Fruit fly (Drosophila melanogaster) whole organism, wandering third instar larva: Measurements from ENCODE around the gene CG12219.

ENCODE experiments used
- Abd-B ChIP-seq: fragments of >200 bp; optimal IDR thresholded peaks from 2 replicates; lab custom pipeline; 2017; ENCODE audit warnings: missing biosample characterization, missing genetic modification characterization
- CG32264 ChIP-seq: fragments of 200-800 bp; sonication (Bioruptor generic); optimal IDR thresholded peaks from 2 replicates; lab custom pipeline; 2016; ENCODE audit warnings: missing biosample characterization, missing genetic modification characterization
- CrebA ChIP-seq: fragments of 200-800 bp; sonication (Bioruptor generic); optimal IDR thresholded peaks from 2 replicates; lab custom pipeline; 2016; ENCODE audit warnings: missing biosample characterization, mild to moderate bottlenecking, missing genetic modification characterization, borderline replicate concordance
- GATAd ChIP-seq: sonication (Bioruptor generic); optimal IDR thresholded peaks from 2 replicates; lab custom pipeline; 2016; ENCODE audit warnings: missing biosample characterization, missing genetic modification characterization
- Hr83 ChIP-seq: fragments of 200-300 bp; sonication (Bioruptor generic); optimal IDR thresholded peaks from 2 replicates; lab custom pipeline; 2016; ENCODE audit warnings: missing biosample characterization, mild to moderate bottlenecking, missing genetic modification characterization, moderate library complexity; ENCODE audit not compliant: poor library complexity, severe bottlenecking
- Jra ChIP-seq: sonication (Bioruptor generic); optimal IDR thresholded peaks from 2 replicates; lab custom pipeline; 2016; ENCODE audit warnings: missing biosample characterization, missing genetic modification characterization
- Mio ChIP-seq: sonication (Bioruptor generic); optimal IDR thresholded peaks from 2 replicates; lab custom pipeline; 2016; ENCODE audit warnings: missing biosample characterization, missing genetic modification characterization
- Vsx2 ChIP-seq: fragments of 200-300, 225-300 bp; sonication (Bioruptor generic); optimal IDR thresholded peaks from 2 replicates; lab custom pipeline; 2018; ENCODE audit warnings: missing biosample characterization, missing genetic modification characterization; ENCODE audit not compliant: partially characterized antibody
- brk ChIP-seq: fragments of 200-800 bp; sonication (Bioruptor generic); optimal IDR thresholded peaks from 2 replicates; lab custom pipeline; 2016; ENCODE audit warnings: missing biosample characterization, mild to moderate bottlenecking, missing genetic modification characterization
- h ChIP-seq: fragments of 200-800 bp; sonication (Bioruptor generic); optimal IDR thresholded peaks from 3 replicates; lab custom pipeline; 2016; ENCODE audit warnings: missing biosample characterization, mild to moderate bottlenecking, missing genetic modification characterization
- lola ChIP-seq: fragments of >200 bp; optimal IDR thresholded peaks from 2 replicates; lab custom pipeline; 2017; ENCODE audit warnings: missing biosample characterization, missing genetic modification characterization
- psq ChIP-seq: fragments of 200-800 bp; sonication (Bioruptor generic); optimal IDR thresholded peaks from 3 replicates; lab custom pipeline; 2017; ENCODE audit warnings: missing biosample characterization, mild to moderate bottlenecking, missing genetic modification characterization, moderate library complexity
- sv ChIP-seq: fragments of 200-800 bp; sonication (Bioruptor generic); optimal IDR thresholded peaks from 3 replicates; lab custom pipeline; 2016; ENCODE audit warnings: missing biosample characterization, missing genetic modification characterization
- usp ChIP-seq: fragments of >200 bp; optimal IDR thresholded peaks from 2 replicates; lab custom pipeline; 2017; ENCODE audit warnings: missing biosample characterization, missing genetic modification characterization

DNA sequence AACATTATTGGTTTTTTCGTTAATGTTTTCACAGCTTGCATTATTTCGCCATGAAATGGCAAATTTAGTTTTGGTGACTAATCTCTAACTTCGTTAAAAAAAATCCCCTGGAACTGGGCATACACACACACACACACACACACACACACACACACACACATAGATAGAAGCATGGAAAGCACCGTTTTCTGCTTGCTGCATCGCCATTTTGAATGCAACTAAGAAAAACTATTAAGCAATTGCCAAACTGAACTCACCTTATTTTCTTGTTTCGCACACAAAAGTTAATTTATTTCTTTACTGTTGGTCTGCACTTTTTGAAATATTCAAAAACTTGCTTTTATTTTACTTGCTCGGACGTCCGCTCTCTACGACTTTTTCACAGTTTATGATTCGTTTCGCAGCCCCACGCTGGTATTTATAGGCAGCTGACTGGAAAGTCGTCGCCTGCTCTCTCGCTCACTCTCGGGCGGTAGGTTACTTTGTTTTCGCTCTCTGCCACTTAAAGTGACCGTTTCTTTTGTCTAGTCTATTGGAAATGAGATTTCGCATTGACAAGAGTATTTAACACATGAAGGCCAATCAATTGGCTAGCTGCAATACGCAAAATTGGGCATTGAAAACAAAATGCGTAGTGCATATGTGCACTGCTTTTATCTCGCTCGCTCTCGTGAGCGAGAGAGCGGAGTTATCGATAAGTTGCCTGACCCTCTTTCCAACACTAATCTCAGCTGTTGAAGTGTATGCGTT, 22.0 kb downstream of the CG12219 start:
- TF ChIP-seq psq (GFP tag; lab: Kevin White, UChicago): no peak
- TF ChIP-seq Abd-B (GFP tag; lab: Kevin White, UChicago): no peak
- no peak for TF ChIP-seq lola (GFP tag; lab: Kevin White, UChicago)
- peak; percentile 43 for TF ChIP-seq h (GFP tag; lab: Kevin White, UChicago)
- TF ChIP-seq Vsx2: no peak
- TF ChIP-seq CG32264 (GFP tag; lab: Kevin White, UChicago): no peak
- no peak for TF ChIP-seq usp (GFP tag; lab: Kevin White, UChicago)
- peak; percentile 11 for TF ChIP-seq sv (GFP tag; lab: Kevin White, UChicago)
- peak; percentile 60 for TF ChIP-seq Hr83 (GFP tag; lab: Kevin White, UChicago)
- no peak for TF ChIP-seq Jra
- TF ChIP-seq brk (GFP tag; lab: Kevin White, UChicago): no peak
- TF ChIP-seq CrebA (GFP tag; lab: Kevin White, UChicago): no peak
- TF ChIP-seq Mio (GFP tag; lab: Kevin White, UChicago): no peak
- TF ChIP-seq GATAd (GFP tag; lab: Kevin White, UChicago): no peak
